In the genomic region with DNA sequence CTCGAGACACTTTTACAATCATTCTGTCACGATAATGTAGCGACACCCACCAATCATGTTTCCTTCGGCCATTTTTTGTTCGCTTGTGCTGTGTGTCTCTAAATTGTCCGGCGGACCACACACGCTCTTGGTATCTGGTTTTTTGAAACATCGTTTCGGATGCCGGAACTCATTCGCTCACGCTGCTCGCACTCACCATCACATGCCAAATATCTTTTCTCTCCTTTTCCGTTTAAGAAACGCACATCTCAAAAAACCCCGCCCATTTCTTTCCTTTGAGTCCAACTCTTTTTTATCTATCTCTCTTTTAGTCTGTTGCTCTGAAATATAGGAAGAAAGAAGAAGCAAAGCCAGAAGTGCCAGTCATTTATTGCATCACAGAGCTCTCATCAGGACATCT, we compare ENCODE assay signal across 1 worm cellular context.
TF ChIP-seq lines count a peak whose summit lies in the region.

TSS of gene F36G3.3 (plus strand) at position 306 of the 400 bp plus-strand sequence.

TF ChIP-seq in whole organism, L1 larva, 84 proteins besides CTCF, POLR2A, EP300 and RAD21 (continued from another document):
- TF ChIP-seq nhr-47 (tag; optimal IDR thresholded peaks at IDR 0.05; lab: Kevin White, UChicago): no peak
